Fruit fly (Drosophila melanogaster) whole organism, pupa: Measurements from ENCODE around the gene scyl.

Experiments
- CG10348 ChIP-seq: fragments of 200-800 bp; sonication (Bioruptor generic); IDR thresholded peaks from 2 replicates; pipeline ENCODE4 v1.3.6; 2022; ENCODE audit warnings: missing biosample characterization, missing genetic modification characterization
- CG12605 ChIP-seq: fragments of 200-800 bp; sonication (Bioruptor generic); IDR thresholded peaks from 2 replicates; pipeline ENCODE4 v1.3.6; 2022; ENCODE audit warnings: missing biosample characterization, missing genetic modification characterization
- CG13204 ChIP-seq: fragments of 200-800 bp; sonication (Bioruptor generic); optimal IDR thresholded peaks from 2 replicates; lab custom pipeline; 2018; ENCODE audit warnings: missing biosample characterization, mild to moderate bottlenecking, missing genetic modification characterization, moderate library complexity
- CG14655 ChIP-seq: fragments of 200-800 bp; sonication (Bioruptor generic); optimal IDR thresholded peaks from 3 replicates; lab custom pipeline; 2017; ENCODE audit warnings: mild to moderate bottlenecking, missing biosample characterization, missing genetic modification reagents, missing genetic modification characterization
- CG9948 ChIP-seq: fragments of 200-800 bp; sonication (Bioruptor generic); optimal IDR thresholded peaks from 2 replicates; lab custom pipeline; 2018; ENCODE audit warnings: missing biosample characterization, mild to moderate bottlenecking, missing genetic modification characterization, moderate library complexity
- EcR ChIP-seq: fragments of 200-800 bp; sonication (Bioruptor generic); optimal IDR thresholded peaks from 3 replicates; lab custom pipeline; 2019; ENCODE audit warnings: missing biosample characterization, missing genetic modification characterization, mild to moderate bottlenecking, moderate library complexity, missing genetic modification reagents
- Ets98B ChIP-seq: fragments of 200-800 bp; sonication (Bioruptor generic); IDR thresholded peaks from 2 replicates; pipeline ENCODE4 v1.3.6; 2022; ENCODE audit warnings: missing biosample characterization, missing genetic modification characterization
- Pif1A ChIP-seq: fragments of 200-800 bp; sonication (Bioruptor generic); optimal IDR thresholded peaks from 3 replicates; lab custom pipeline; 2016; ENCODE audit warnings: missing biosample characterization, missing genetic modification characterization
- Pif1B ChIP-seq: fragments of 200-800 bp; sonication (Bioruptor generic); optimal IDR thresholded peaks from 3 replicates; lab custom pipeline; 2016; ENCODE audit warnings: missing biosample characterization, missing genetic modification characterization
- fd96Ca ChIP-seq: fragments of 200-800 bp; sonication (Bioruptor generic); IDR thresholded peaks from 3 replicates; pipeline ENCODE4 v1.3.6; 2022; ENCODE audit warnings: missing biosample characterization, missing genetic modification characterization
- gl ChIP-seq: fragments of 200-800 bp; sonication (Bioruptor generic); optimal IDR thresholded peaks from 2 replicates; lab custom pipeline; 2018; ENCODE audit warnings: missing biosample characterization, mild to moderate bottlenecking, missing genetic modification characterization

DNA sequence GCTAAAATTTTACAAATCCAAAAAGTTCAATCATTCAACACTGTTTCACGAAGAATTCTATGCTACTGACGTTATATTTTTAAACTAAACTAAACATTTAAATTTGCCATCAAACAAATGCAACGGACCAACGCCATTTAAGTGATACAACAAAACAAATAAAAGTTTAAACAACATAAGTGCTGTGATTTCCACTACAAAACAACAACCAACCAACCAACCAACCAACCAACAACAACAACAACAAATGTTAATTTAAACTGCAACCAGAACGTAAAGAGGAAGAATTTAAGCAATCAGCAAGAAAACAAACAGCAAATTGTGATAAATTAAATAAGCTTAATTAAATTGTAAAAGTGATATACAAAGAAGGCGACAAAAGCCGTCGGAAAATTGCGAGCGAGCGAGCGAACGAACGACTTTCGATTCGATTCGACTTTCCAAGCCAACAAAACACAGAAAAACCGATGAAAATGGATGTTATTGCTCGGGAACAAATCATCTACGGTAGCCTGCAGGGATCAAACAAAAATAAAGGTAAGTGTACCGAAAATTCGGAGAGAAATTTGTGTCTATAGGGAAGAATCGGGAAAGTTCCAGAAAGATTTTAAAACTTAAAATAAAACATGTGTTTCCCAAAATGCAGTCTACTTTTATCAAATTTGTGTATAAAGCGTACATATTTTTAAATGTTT, 464 bp downstream of the scyl start:
- TF ChIP-seq CG12605 (GFP tag; lab: Robert Waterston, UW) (no peak), CG13204 (GFP tag; lab: Kevin White, UChicago) (no peak), CG10348 (GFP tag; lab: Robert Waterston, UW) (no peak), CG14655 (GFP tag; lab: Kevin White, UChicago) (no peak), EcR (GFP tag; lab: Kevin White, UChicago) (no peak), Ets98B (no peak), gl (tag; lab: Kevin White, UChicago) (no peak), Pif1A (GFP tag; lab: Kevin White, UChicago) (no peak), fd96Ca (no peak), Pif1B (GFP tag; lab: Kevin White, UChicago) (no peak), CG9948 (tag; lab: Kevin White, UChicago) (no peak)
